Worm (Caenorhabditis elegans) whole organism, early embryonic: Measurements from ENCODE around the gene ucr-1.

Experiments used
- B0310.2 ChIP-seq: sonication (generic microtip); optimal IDR thresholded peaks from 2 replicates; lab custom pipeline; 2016; ENCODE audit warnings: mild to moderate bottlenecking, missing genetic modification characterization, missing compliant biosample characterization
- F13C5.2 ChIP-seq: sonication (generic microtip); optimal IDR thresholded peaks from 2 replicates; lab custom pipeline; 2017; ENCODE audit warnings: mild to moderate bottlenecking, missing genetic modification characterization, inconsistent platforms, missing compliant biosample characterization
- aly-1 ChIP-seq: sonication (generic microtip); optimal IDR thresholded peaks from 2 replicates; lab custom pipeline; 2016; ENCODE audit warnings: missing genetic modification characterization, missing compliant biosample characterization
- ama-1 ChIP-seq: fragments of 150-350 bp; optimal IDR thresholded peaks from 2 replicates; lab custom pipeline; 2014
- ceh-13 ChIP-seq: fragments of 200-800 bp; sonication (Bioruptor generic); optimal IDR thresholded peaks from 2 replicates; lab custom pipeline; 2018; ENCODE audit warnings: mild to moderate bottlenecking, missing genetic modification characterization, missing compliant biosample characterization
- ceh-36 ChIP-seq: sonication (generic microtip); optimal IDR thresholded peaks from 2 replicates; lab custom pipeline; 2016; ENCODE audit warnings: missing genetic modification characterization, inconsistent platforms, missing compliant biosample characterization
- ets-7 ChIP-seq: sonication (generic microtip); optimal IDR thresholded peaks from 2 replicates; lab custom pipeline; 2016; ENCODE audit warnings: missing genotype, missing genetic modification characterization, missing compliant biosample characterization
- flt-1 ChIP-seq: fragments of 200-800 bp; sonication (Bioruptor generic); IDR thresholded peaks from 2 replicates; pipeline ENCODE4 v1.3.6; 2022; ENCODE audit warnings: missing genetic modification characterization, missing compliant biosample characterization
- hmbx-1 ChIP-seq: sonication (generic microtip); optimal IDR thresholded peaks from 2 replicates; lab custom pipeline; 2016; ENCODE audit warnings: mild to moderate bottlenecking, missing genetic modification characterization, missing compliant biosample characterization
- hmg-4 ChIP-seq: fragments of 200-800 bp; sonication (Bioruptor generic); optimal IDR thresholded peaks from 2 replicates; lab custom pipeline; 2018; ENCODE audit warnings: mild to moderate bottlenecking, missing genetic modification characterization, missing compliant biosample characterization
- hnd-1 ChIP-seq: sonication (generic microtip); optimal IDR thresholded peaks from 2 replicates; lab custom pipeline; 2016; ENCODE audit warnings: missing genetic modification characterization, missing compliant biosample characterization
- pes-1 ChIP-seq: fragments of 200-800 bp; sonication (Bioruptor generic); IDR thresholded peaks from 2 replicates; pipeline ENCODE4 v1.3.6; 2022; ENCODE audit warnings: missing genetic modification reagents, missing genetic modification characterization, missing compliant biosample characterization
- scrt-1 ChIP-seq: fragments of 200-800 bp; sonication (Bioruptor generic); IDR thresholded peaks from 2 replicates; pipeline ENCODE4 v1.3.6; 2022; ENCODE audit warnings: missing genetic modification characterization, missing compliant biosample characterization
- sea-1 ChIP-seq: fragments of 200-800 bp; sonication (Bioruptor generic); conservative IDR thresholded peaks from 2 replicates; pipeline ENCODE4 v1.3.6; 2022; ENCODE audit warnings: missing genetic modification characterization, missing compliant biosample characterization
- tbx-11 ChIP-seq: fragments of 200-800 bp; sonication (Bioruptor generic); IDR thresholded peaks from 2 replicates; pipeline ENCODE4 v1.3.6; 2022; ENCODE audit warnings: missing genetic modification characterization, missing compliant biosample characterization
- tbx-37 ChIP-seq: fragments of 200-800 bp; sonication (Bioruptor generic); conservative IDR thresholded peaks from 2 replicates; pipeline ENCODE4 v1.3.6; 2022; ENCODE audit warnings: missing genetic modification reagents, missing genetic modification characterization, missing compliant biosample characterization
- tra-4 ChIP-seq: sonication (generic microtip); optimal IDR thresholded peaks from 2 replicates; lab custom pipeline; 2017; ENCODE audit warnings: missing genetic modification characterization, missing compliant biosample characterization

ucr-1 gene

DNA sequence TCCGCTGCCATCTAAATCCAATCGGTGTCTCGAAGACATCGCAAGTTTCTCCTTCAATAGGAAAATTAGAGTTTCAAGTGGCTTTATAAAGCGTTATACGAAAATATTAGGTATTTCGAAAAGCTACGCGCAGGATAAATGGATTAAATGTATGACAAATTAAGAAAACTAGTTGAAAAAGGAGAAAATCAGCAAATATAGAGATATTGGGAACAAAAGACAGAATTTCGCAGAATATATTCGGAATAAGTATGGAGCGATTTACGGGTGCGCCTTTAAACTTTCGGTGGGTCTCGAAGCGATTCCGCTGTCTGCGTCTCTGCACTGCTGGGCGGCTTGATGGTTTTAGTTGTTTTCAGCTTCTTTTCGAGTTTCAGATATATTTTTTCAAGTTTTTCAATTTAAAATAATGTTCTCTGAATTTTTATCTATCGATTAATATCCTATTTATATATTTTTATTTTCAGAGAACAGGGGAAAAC lies at the start of gene ucr-1, which contains the start of gene ddx-15:
Gene ucr-1 (plus strand): TSS at position 468 of the 482 bp plus-strand sequence.
Gene ddx-15 (minus strand): TSS at position 51 of the 482 bp plus-strand sequence.
- TF ChIP-seq flt-1 (GFP tag; lab: Robert Waterston, UW) (no peak), tbx-11 (GFP tag; lab: Robert Waterston, UW) (no peak), hmg-4 (no peak), scrt-1 (GFP tag; lab: Robert Waterston, UW) (no peak), ceh-13 (GFP tag; lab: Kevin White, UChicago) (no peak)

ce11 chrIII:5543050-5543449 lies 48.9 kb upstream of the ucr-1 start, which contains the start of gene D1044.6:
D1044.6 (minus strand) TSS chrIII:5543177.
- TF ChIP-seq hnd-1 (tag; lab: Kevin White, UChicago) (no peak), B0310.2 (no peak), scrt-1 (GFP tag; lab: Robert Waterston, UW) (no peak), ceh-13 (GFP tag; lab: Kevin White, UChicago) (no peak), sea-1 (no peak), F13C5.2 (no peak), aly-1 (no peak)

DNA sequence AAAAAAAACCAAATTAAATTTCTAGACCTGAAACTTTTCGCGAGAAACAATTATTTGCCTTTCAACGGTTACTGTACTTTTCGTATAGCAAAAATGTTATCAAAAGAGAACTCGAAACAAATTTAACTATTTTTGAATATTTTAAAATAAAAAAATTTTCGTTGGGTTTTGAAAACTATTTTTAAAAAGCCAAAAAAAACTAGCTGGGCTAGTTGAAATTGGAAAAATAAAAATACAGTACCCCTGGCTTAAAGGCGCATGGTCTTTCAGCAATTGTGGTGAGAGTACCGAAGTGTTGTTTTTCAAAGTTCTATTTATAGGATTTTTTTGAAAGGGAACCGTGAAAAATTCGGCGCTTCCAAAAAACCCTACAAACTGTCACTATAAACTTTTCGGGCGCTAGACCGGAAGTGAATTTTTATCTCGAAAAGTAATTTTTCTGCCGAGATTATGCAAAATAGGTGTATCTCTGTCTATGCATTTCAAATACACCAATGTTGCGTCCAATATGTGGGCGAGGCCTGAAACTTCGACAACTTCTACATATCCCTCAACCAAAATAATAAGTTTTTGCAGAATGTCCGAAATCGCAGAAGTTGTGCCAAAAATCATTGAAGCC lies 48.1 kb upstream of the ucr-1 start, which contains the start of gene D1044.1:
Gene D1044.1 (plus strand): TSS at position 569 of the 619 bp plus-strand sequence.
- TF ChIP-seq pes-1 (GFP tag; lab: Robert Waterston, UW) (no peak), B0310.2 (no peak), ama-1 (lab: Kevin White, UChicago) (no peak), F13C5.2 (no peak), hmg-4 (no peak), tbx-11 (GFP tag; lab: Robert Waterston, UW) (no peak), ets-7 (tag; lab: Kevin White, UChicago) (no peak), hmbx-1 (tag; lab: Kevin White, UChicago) (no peak), flt-1 (GFP tag; lab: Robert Waterston, UW) (no peak), aly-1 (no peak), hnd-1 (tag; lab: Kevin White, UChicago) (no peak), sea-1 (no peak), tbx-37 (no peak)

- no peak for TF ChIP-seq ama-1 (lab: Kevin White, UChicago)
- TF ChIP-seq B0310.2 = no peak
- no peak for TF ChIP-seq ceh-36 (tag; lab: Kevin White, UChicago)
- TF ChIP-seq hmbx-1 (tag; lab: Kevin White, UChicago) = no peak
- TF ChIP-seq ceh-13 (GFP tag; lab: Kevin White, UChicago) = no peak
- TF ChIP-seq F13C5.2 = no peak
- TF ChIP-seq scrt-1 (GFP tag; lab: Robert Waterston, UW) = no peak
- TF ChIP-seq flt-1 (GFP tag; lab: Robert Waterston, UW) = no peak
- TF ChIP-seq hmg-4 = no peak
- no peak for TF ChIP-seq sea-1
- no peak for TF ChIP-seq tbx-11 (GFP tag; lab: Robert Waterston, UW)
- TF ChIP-seq ets-7 (tag; lab: Kevin White, UChicago) = no peak
- TF ChIP-seq pes-1 (GFP tag; lab: Robert Waterston, UW) = no peak
- no peak for TF ChIP-seq tbx-37
- TF ChIP-seq aly-1 = no peak
- no peak for TF ChIP-seq hnd-1 (tag; lab: Kevin White, UChicago)
- TF ChIP-seq tra-4 (tag; lab: Kevin White, UChicago) = no peak
Measured at ce11 chrIII:5546309-5546708, 45.6 kb upstream of the ucr-1 start.

ce11 chrIII:5546730-5547129 lies 45.2 kb upstream of the ucr-1 start, which contains the start of gene F09F7.5:
F09F7.5 (plus strand) TSS chrIII:5546987.
- TF ChIP-seq ceh-36 (tag; lab: Kevin White, UChicago) (no peak), tra-4 (tag; lab: Kevin White, UChicago) (no peak), sea-1 (no peak), ceh-13 (GFP tag; lab: Kevin White, UChicago) (no peak), scrt-1 (GFP tag; lab: Robert Waterston, UW) (no peak), ets-7 (tag; lab: Kevin White, UChicago) (no peak), hnd-1 (tag; lab: Kevin White, UChicago) (no peak), hmbx-1 (tag; lab: Kevin White, UChicago) (no peak), F13C5.2 (no peak)

DNA sequence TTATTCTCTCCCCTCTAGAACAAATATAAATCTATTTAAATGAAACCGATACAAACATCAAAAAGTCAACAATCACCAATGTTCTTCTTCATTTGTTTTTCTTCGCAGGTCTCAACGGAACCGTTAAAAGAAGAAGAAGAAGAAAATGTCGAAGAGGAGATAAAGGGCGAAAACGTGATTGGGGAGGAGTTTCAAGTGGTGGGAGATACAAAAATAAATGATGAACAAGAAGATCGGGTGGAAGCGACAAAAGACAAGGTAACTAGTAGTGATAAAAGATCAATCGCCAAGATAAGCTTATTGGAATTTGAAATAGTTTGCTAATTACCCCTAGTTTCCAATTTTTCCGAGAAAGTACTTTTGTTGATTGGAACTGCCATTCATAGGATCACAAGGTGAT lies 41.7 kb upstream of the ucr-1 start:
- TF ChIP-seq hmbx-1 (tag; lab: Kevin White, UChicago) = no peak

ce11 chrIII:5550844-5551243 lies 41.1 kb upstream of the ucr-1 start:
- TF ChIP-seq flt-1 (GFP tag; lab: Robert Waterston, UW) (no peak), B0310.2 (no peak), aly-1 (no peak)

DNA sequence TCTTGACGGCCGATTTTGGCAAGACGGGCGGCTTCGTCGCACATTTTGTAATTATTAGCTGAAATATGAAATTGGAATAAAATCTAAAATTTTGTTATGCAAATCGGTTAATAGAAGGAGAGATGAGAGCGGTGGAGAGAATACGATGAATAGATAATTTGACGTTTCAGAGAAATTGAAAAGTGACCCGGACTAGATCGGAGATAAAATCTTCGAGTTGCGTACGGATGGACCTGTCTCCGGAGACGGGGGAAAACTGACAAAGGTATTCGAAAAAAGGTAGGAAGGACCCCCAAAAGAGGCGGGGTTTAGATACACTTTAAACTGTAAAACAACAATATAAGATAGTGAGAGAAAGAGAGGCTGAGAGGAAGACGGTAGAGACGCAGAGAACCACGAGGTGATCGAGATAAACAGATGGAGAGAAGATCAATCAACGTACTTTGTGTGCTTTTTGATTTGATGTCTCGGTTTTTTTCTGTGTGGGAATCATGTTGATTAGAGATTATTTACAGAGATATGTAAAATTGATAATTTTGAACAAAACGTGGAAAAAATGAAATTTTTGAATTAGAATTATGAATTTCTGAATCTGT lies 39.8 kb upstream of the ucr-1 start, which contains the start of gene F09F7.6:
Gene F09F7.6 (minus strand): TSS at position 64 of the 596 bp plus-strand sequence.
- TF ChIP-seq sea-1 (no peak), ceh-13 (GFP tag; lab: Kevin White, UChicago) (no peak), scrt-1 (GFP tag; lab: Robert Waterston, UW) (no peak), tra-4 (tag; lab: Kevin White, UChicago) (no peak), B0310.2 (no peak), tbx-37 (no peak), ets-7 (tag; lab: Kevin White, UChicago) (no peak), hmg-4 (no peak), tbx-11 (GFP tag; lab: Robert Waterston, UW) (no peak), hmbx-1 (tag; lab: Kevin White, UChicago) (no peak), aly-1 (no peak), flt-1 (GFP tag; lab: Robert Waterston, UW) (no peak), F13C5.2 (no peak), pes-1 (GFP tag; lab: Robert Waterston, UW) (no peak), ceh-36 (tag; lab: Kevin White, UChicago) (no peak)
